Worm (Caenorhabditis elegans): Measurements from ENCODE around the gene mes-6.

DNA sequence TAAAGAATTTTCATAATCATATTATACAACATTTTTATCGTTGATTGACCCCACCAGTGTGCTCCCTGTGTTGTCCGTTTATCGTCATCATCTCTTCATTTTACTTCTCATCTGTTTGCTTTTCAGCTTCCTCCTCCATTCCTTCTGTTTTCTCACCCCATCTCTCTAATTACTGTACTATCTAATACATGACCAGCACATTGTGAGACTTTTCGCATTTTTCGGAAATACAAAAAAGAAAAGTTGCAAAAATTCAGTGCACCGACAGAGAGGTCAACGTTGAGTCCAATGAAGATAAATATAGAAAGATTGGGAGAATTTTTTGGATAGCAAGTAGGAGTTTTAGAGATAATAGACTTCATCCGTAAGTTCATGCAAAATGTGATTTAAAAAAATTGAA lies 8.9 kb downstream of the mes-6 start:
- TF ChIP-seq lin-11 (tag; optimal IDR thresholded peaks at IDR 0.05) = no peak
- TF ChIP-seq ceh-30 (tag; optimal IDR thresholded peaks at IDR 0.05) = no peak
- no peak for TF ChIP-seq pha-4 (tag; optimal IDR thresholded peaks at IDR 0.05)
- no peak for TF ChIP-seq fkh-10 (GFP tag; optimal IDR thresholded peaks at IDR 0.05)
